Worm (Caenorhabditis elegans) whole organism, late embryonic: Measurements from ENCODE around the gene ZK666.2.
A peak's percentile ranks its signal among the peaks of the same experiment; 100 is the strongest.

Experiments
- dve-1 ChIP-seq: sonication (generic microtip); optimal IDR thresholded peaks from 2 replicates; lab custom pipeline; 2017; ENCODE audit warnings: antibody characterized with exemption, mild to moderate bottlenecking, missing genetic modification characterization, missing compliant biosample characterization
- hlh-6 ChIP-seq: sonication (generic microtip); optimal IDR thresholded peaks from 2 replicates; lab custom pipeline; 2016; ENCODE audit warnings: missing genotype, missing genetic modification characterization, missing compliant biosample characterization
- nfya-1 ChIP-seq: sonication (generic microtip); optimal IDR thresholded peaks from 2 replicates; lab custom pipeline; 2017; ENCODE audit warnings: missing genetic modification characterization, mild to moderate bottlenecking, missing compliant biosample characterization, antibody characterized with exemption, moderate library complexity
- pat-9 ChIP-seq: fragments of 200-800 bp; sonication (Bioruptor generic); optimal IDR thresholded peaks from 2 replicates; lab custom pipeline; 2018; ENCODE audit warnings: mild to moderate bottlenecking, missing genetic modification characterization, moderate library complexity, missing compliant biosample characterization
- ref-2 ChIP-seq: sonication (generic microtip); optimal IDR thresholded peaks from 2 replicates; lab custom pipeline; 2016; ENCODE audit warnings: missing genetic modification characterization, missing compliant biosample characterization
- sdc-2 ChIP-seq: sonication (generic microtip); optimal IDR thresholded peaks from 2 replicates; lab custom pipeline; 2016; ENCODE audit warnings: missing genotype, missing genetic modification characterization, missing compliant biosample characterization
- unc-55 ChIP-seq: sonication (generic microtip); optimal IDR thresholded peaks from 2 replicates; lab custom pipeline; 2017; ENCODE audit warnings: missing biosample characterization, missing genetic modification reagents, missing genetic modification characterization

ce11 chrII:10502491-10503063 is 30.9 kb upstream of the ZK666.2 start, which contains the start of gene myrf-1:
- peak; percentile 18 for TF ChIP-seq dve-1
- TF ChIP-seq pat-9 (tag; lab: Kevin White, UChicago) = no peak
- peak; percentile 87 for TF ChIP-seq ref-2 (tag; lab: Kevin White, UChicago)
- peak; percentile 15 for TF ChIP-seq unc-55 (GFP tag; lab: Kevin White, UChicago)
- TF ChIP-seq hlh-6 = no peak
- TF ChIP-seq nfya-1 = peak; percentile 77
- TF ChIP-seq sdc-2 (tag; lab: Kevin White, UChicago) = peak; percentile 59
